Fruit fly (Drosophila melanogaster): Measurements from ENCODE around the gene CG6231.

- no peak for TF ChIP-seq pan (optimal IDR thresholded peaks at IDR 0.05)
- no peak for TF ChIP-seq EcR (GFP tag; optimal IDR thresholded peaks at IDR 0.05)
Observed at dm6 chr3R:19641058-19641457, 8.5 kb upstream of the CG6231 start.
